Worm (Caenorhabditis elegans) whole organism, midembryonic: ENCODE results near the gene str-57.

Experiments
- flt-1 ChIP-seq: fragments of 200-800 bp; sonication (Bioruptor generic); IDR thresholded peaks from 2 replicates; pipeline ENCODE4 v1.3.6; 2022; ENCODE audit warnings: missing genetic modification characterization, missing compliant biosample characterization
- ztf-23 ChIP-seq: fragments of 200-800 bp; sonication (Bioruptor generic); IDR thresholded peaks from 2 replicates; pipeline ENCODE4 v1.3.6; 2022; ENCODE audit warnings: missing genetic modification reagents, missing genetic modification characterization, missing compliant biosample characterization

- TF ChIP-seq flt-1 (GFP tag; lab: Robert Waterston, UW) (no peak), ztf-23 (GFP tag; lab: Robert Waterston, UW) (no peak)
Observed at ce11 chrV:15920273-15920672, 49.8 kb downstream of the str-57 start, which contains the start of gene F35E8.10.
